Worm (Caenorhabditis elegans) whole organism, L3 larva: ENCODE measurements around the gene K04C1.5.

Experiments used
- R02D3.7 ChIP-seq: fragments of 150-350 bp; optimal IDR thresholded peaks from 2 replicates; lab custom pipeline; 2014; ENCODE audit warnings: missing biosample characterization, missing genetic modification characterization
- ZK546.5 ChIP-seq: sonication (generic microtip); optimal IDR thresholded peaks from 2 replicates; lab custom pipeline; 2017; ENCODE audit warnings: missing biosample characterization, missing genetic modification characterization
- aly-2 ChIP-seq: fragments of 150-350 bp; optimal IDR thresholded peaks from 2 replicates; lab custom pipeline; 2014; ENCODE audit warnings: missing biosample characterization, missing genetic modification characterization
- ceh-28 ChIP-seq: fragments of 150-350 bp; optimal IDR thresholded peaks from 2 replicates; lab custom pipeline; 2014; ENCODE audit warnings: missing biosample characterization, missing genetic modification reagents, missing genetic modification characterization
- ceh-82 ChIP-seq: fragments of 150-350 bp; optimal IDR thresholded peaks from 2 replicates; lab custom pipeline; 2014; ENCODE audit warnings: missing biosample characterization, missing genetic modification characterization
- daf-12 ChIP-seq: fragments of 150-350 bp; optimal IDR thresholded peaks from 2 replicates; lab custom pipeline; 2014; ENCODE audit warnings: missing biosample characterization, missing genetic modification reagents, missing genetic modification characterization
- egl-27 ChIP-seq: sonication (generic microtip); optimal IDR thresholded peaks from 4 replicates; lab custom pipeline; 2017; ENCODE audit warnings: missing biosample characterization, missing genetic modification reagents, missing genetic modification characterization
- elt-2 ChIP-seq: sonication (generic microtip); optimal IDR thresholded peaks from 2 replicates; lab custom pipeline; 2016; ENCODE audit warnings: missing genetic modification reagents, mild to moderate bottlenecking, missing genetic modification characterization, missing compliant biosample characterization
- elt-3 ChIP-seq, 3 experiments: fragments of 150-350 bp in 1 of 3; sonication (generic microtip) in 2 of 3; optimal IDR thresholded peaks; 2 replicates in 2 of 3; 4 replicates in 1 of 3; lab custom pipeline; 2014 to 2017; ENCODE audit warnings: missing biosample characterization in 3 of 3, missing genetic modification characterization in 3 of 3
- fkh-10 ChIP-seq: sonication (generic microtip); optimal IDR thresholded peaks from 2 replicates; lab custom pipeline; 2017; ENCODE audit warnings: missing biosample characterization, missing genetic modification reagents, missing genetic modification characterization
- fos-1 ChIP-seq: fragments of 150-350 bp; optimal IDR thresholded peaks from 2 replicates; lab custom pipeline; 2014; ENCODE audit warnings: missing biosample characterization, missing genetic modification characterization
- hmg-11 ChIP-seq: sonication (generic microtip); optimal IDR thresholded peaks from 2 replicates; lab custom pipeline; 2016; ENCODE audit warnings: missing genetic modification characterization, missing compliant biosample characterization
- jun-1 ChIP-seq: fragments of 150-350 bp; optimal IDR thresholded peaks from 2 replicates; lab custom pipeline; 2014; ENCODE audit warnings: missing biosample characterization, missing genetic modification reagents, missing genetic modification characterization
- lin-39 ChIP-seq: fragments of 150-350 bp; optimal IDR thresholded peaks from 2 replicates; lab custom pipeline; 2018; ENCODE audit warnings: missing biosample characterization, missing genetic modification reagents, missing genetic modification characterization
- lsy-12 ChIP-seq: sonication (generic microtip); optimal IDR thresholded peaks from 2 replicates; lab custom pipeline; 2016; ENCODE audit warnings: mild to moderate bottlenecking, missing genetic modification characterization, missing compliant biosample characterization
- mdl-1 ChIP-seq: fragments of 150-350 bp; optimal IDR thresholded peaks from 2 replicates; lab custom pipeline; 2014; ENCODE audit warnings: missing biosample characterization, missing genetic modification characterization
- nfya-1 ChIP-seq: sonication (generic microtip); optimal IDR thresholded peaks from 2 replicates; lab custom pipeline; 2017; ENCODE audit warnings: missing genetic modification characterization, mild to moderate bottlenecking, missing compliant biosample characterization, antibody characterized with exemption, moderate library complexity; ENCODE audit not compliant: insufficient read depth
- nhr-23 ChIP-seq: fragments of 150-350 bp; optimal IDR thresholded peaks from 2 replicates; lab custom pipeline; 2014; ENCODE audit warnings: missing biosample characterization, missing genetic modification reagents, missing genetic modification characterization
- nhr-237 ChIP-seq: fragments of 150-350 bp; optimal IDR thresholded peaks from 2 replicates; lab custom pipeline; 2014; ENCODE audit warnings: missing biosample characterization, missing genetic modification characterization
- nhr-25 ChIP-seq: sonication (generic microtip); optimal IDR thresholded peaks from 2 replicates; lab custom pipeline; 2017; ENCODE audit warnings: missing biosample characterization, missing genetic modification characterization
- nhr-43 ChIP-seq: sonication (generic microtip); optimal IDR thresholded peaks from 2 replicates; lab custom pipeline; 2016; ENCODE audit warnings: mild to moderate bottlenecking, missing genetic modification characterization, missing compliant biosample characterization; ENCODE audit not compliant: poor library complexity, severe bottlenecking
- nhr-76 ChIP-seq: fragments of 150-350 bp; sonication (generic microtip); optimal IDR thresholded peaks from 5 replicates; lab custom pipeline; 2014; ENCODE audit warnings: missing biosample characterization, missing genetic modification characterization
- nhr-77 ChIP-seq: fragments of 150-350 bp; optimal IDR thresholded peaks from 2 replicates; lab custom pipeline; 2014; ENCODE audit warnings: missing biosample characterization, missing genetic modification characterization
- pha-4 ChIP-seq: fragments of 150-350 bp; optimal IDR thresholded peaks from 2 replicates; lab custom pipeline; 2014; ENCODE audit warnings: missing biosample characterization, missing genetic modification reagents, missing genetic modification characterization
- pqm-1 ChIP-seq: fragments of 150-350 bp; optimal IDR thresholded peaks from 2 replicates; lab custom pipeline; 2017; ENCODE audit warnings: missing biosample characterization, missing genetic modification characterization, inconsistent platforms
- sea-2 ChIP-seq: fragments of 150-350 bp; sonication (generic microtip); optimal IDR thresholded peaks from 4 replicates; lab custom pipeline; 2014; ENCODE audit warnings: missing biosample characterization, missing genetic modification reagents, missing genetic modification characterization
- tbx-2 ChIP-seq: sonication (generic microtip); optimal IDR thresholded peaks from 2 replicates; lab custom pipeline; 2016; ENCODE audit warnings: mild to moderate bottlenecking, missing genetic modification characterization, missing compliant biosample characterization
- unc-39 ChIP-seq: sonication (generic microtip); optimal IDR thresholded peaks from 4 replicates; lab custom pipeline; 2017; ENCODE audit warnings: missing biosample characterization, missing genetic modification characterization
- unc-62 ChIP-seq: fragments of 150-350 bp; sonication (generic microtip); optimal IDR thresholded peaks from 4 replicates; lab custom pipeline; 2014; ENCODE audit warnings: missing biosample characterization, missing genetic modification reagents, missing genetic modification characterization
- zag-1 ChIP-seq: fragments of 150-350 bp; optimal IDR thresholded peaks from 2 replicates; lab custom pipeline; 2014; ENCODE audit warnings: missing biosample characterization, missing genetic modification characterization
- ztf-11 ChIP-seq: fragments of 150-350 bp; optimal IDR thresholded peaks from 2 replicates; lab custom pipeline; 2014; ENCODE audit warnings: missing biosample characterization, missing genetic modification characterization

K04C1.5 gene

DNA sequence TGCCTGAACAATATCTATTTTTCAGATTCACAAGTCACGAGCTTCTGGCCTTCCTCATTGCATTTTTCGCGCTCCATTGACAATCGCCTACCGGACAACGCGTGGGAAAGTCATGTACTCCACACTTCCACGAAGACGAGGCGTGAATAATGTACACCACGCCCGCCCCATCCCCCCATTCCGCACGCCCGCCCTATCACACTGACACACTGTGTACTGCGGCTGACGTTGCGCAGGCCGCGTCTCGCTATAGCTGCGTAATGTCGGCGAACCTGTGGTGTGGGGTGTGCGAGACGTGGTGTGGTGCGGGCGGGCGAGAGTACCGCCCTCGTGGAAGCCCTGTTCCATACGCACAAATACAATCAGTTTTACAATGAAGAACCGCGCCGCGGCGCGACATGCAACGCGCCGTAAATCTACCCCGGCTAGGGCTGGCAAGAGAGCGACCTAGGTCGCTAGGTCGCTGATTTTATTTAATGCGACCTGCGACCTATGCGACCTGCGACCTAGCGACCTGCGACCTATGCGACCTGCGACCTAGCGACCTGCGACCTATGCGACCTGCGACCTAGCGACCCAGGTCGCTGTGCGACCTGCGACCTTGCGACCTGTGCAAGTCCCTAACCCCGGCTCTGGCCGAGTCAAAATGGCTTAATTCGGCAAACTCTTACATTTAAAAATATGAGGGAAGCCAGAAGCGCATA, 11.6 kb upstream of the K04C1.5 start:
- TF ChIP-seq elt-2 (tag; lab: Kevin White, UChicago) (no peak), unc-62 (GFP tag; lab: Kevin White, UChicago) (no peak), lin-39 (tag; lab: Kevin White, UChicago) (no peak), nhr-43 (tag; lab: Kevin White, UChicago) (no peak), elt-3 (tag; optimal IDR thresholded peaks at IDR 0.05; lab: Kevin White, UChicago) (no peak), ztf-11 (tag; lab: Kevin White, UChicago) (no peak), nhr-76 (tag; lab: Kevin White, UChicago) (no peak), zag-1 (tag; lab: Kevin White, UChicago) (no peak)

DNA sequence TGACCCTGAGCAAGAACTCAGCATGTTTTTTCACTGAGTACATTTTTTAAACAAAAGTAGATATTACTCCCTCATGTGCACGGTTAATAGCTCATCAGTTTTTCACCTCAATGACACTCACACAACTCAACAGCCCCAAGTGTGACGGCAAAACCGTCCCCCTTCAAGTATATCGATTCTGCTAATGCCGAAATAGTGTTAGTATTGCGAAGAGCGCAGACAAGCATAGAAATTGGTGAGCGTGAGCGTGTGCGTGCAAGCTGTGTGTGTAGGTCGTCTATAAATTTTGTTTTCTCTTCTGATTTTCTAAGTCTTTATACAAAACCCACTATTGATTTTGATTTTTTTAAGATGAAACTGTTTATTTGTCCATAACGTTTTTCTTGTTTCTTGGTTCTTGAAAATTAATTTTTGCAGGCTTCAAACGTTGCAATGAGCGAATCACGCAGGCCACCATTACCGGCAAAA, 9.5 kb upstream of the K04C1.5 start, which contains the start of gene K04C1.2:
Gene K04C1.2 (plus strand): TSS at position 418 of the 468 bp plus-strand sequence.
- peak; percentile 44 for TF ChIP-seq pqm-1
- TF ChIP-seq nfya-1 (tag; lab: Kevin White, UChicago): peak; percentile 50
- peak; percentile 58 for TF ChIP-seq elt-2 (tag; lab: Kevin White, UChicago)
- TF ChIP-seq nhr-25 (tag; lab: Kevin White, UChicago): peak; percentile 9
- TF ChIP-seq pha-4 (tag; lab: Kevin White, UChicago): peak; percentile 75
- TF ChIP-seq jun-1 (tag; lab: Kevin White, UChicago): peak; percentile 4
- TF ChIP-seq ceh-28 (tag; lab: Kevin White, UChicago): peak; percentile 61
- no peak for TF ChIP-seq egl-27 (tag; lab: Kevin White, UChicago)
- peak; percentile 73 for TF ChIP-seq hmg-11 (tag; lab: Kevin White, UChicago)
- no peak for TF ChIP-seq fkh-10 (GFP tag; lab: Kevin White, UChicago)
- no peak for TF ChIP-seq nhr-23 (tag; lab: Kevin White, UChicago)
- TF ChIP-seq lin-39 (tag; lab: Kevin White, UChicago): peak; percentile 42

DNA sequence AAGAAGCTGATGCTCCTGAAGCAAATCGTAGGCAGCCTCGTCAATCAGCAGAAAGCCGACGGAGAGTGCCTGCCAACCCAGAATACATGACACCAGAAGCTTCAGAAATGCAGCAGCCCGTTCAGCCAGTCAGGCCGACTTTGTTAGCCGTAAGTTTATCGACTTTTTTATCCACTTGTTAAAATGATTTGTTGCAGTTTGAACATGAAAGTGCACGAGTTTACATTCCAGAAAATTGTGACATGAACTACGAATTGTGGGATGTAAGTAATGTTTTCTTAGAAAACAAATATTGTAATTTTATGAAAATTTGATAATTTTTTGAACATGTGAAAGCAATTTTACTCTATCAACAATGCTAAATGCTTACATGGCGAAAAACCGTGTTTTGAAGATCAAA, 7.6 kb upstream of the K04C1.5 start:
- TF ChIP-seq lin-39 (tag; lab: Kevin White, UChicago) (no peak), lsy-12 (no peak), hmg-11 (tag; lab: Kevin White, UChicago) (no peak), daf-12 (tag; lab: Kevin White, UChicago) (no peak), ceh-28 (tag; lab: Kevin White, UChicago) (no peak), fos-1 (tag; lab: Kevin White, UChicago) (no peak), nhr-237 (tag; lab: Kevin White, UChicago) (no peak), tbx-2 (tag; lab: Kevin White, UChicago) (no peak), ceh-82 (no peak), nhr-25 (tag; lab: Kevin White, UChicago) (no peak), fkh-10 (GFP tag; lab: Kevin White, UChicago) (no peak), sea-2 (no peak), pqm-1 (no peak), nhr-77 (tag; lab: Kevin White, UChicago) (no peak), zag-1 (tag; lab: Kevin White, UChicago) (no peak), jun-1 (tag; lab: Kevin White, UChicago) (no peak), unc-39 (tag; lab: Kevin White, UChicago) (no peak), ZK546.5 (tag; lab: Kevin White, UChicago) (no peak), aly-2 (tag; lab: Kevin White, UChicago) (no peak), unc-62 (GFP tag; lab: Kevin White, UChicago) (no peak)

DNA sequence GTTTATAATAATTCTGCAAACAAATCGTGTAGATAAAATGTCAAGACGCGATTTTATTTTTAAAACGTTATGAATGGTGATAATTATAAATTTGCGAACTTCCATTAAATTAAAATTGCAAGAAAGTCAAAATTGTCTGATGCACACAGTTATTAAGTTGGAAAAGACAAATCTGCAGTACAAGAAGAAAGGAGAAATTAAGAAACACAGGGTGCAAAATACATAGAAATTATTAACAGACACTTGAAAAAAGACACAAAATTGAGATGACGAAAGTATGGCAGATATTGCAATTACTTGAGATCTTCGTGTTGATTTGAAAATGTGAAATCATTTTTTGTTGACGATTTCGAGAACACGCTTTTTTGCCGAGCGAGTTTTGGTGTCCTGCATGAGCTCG, 6.3 kb upstream of the K04C1.5 start:
- TF ChIP-seq R02D3.7 (no peak), mdl-1 (tag; lab: Kevin White, UChicago) (no peak), pqm-1 (no peak)

DNA sequence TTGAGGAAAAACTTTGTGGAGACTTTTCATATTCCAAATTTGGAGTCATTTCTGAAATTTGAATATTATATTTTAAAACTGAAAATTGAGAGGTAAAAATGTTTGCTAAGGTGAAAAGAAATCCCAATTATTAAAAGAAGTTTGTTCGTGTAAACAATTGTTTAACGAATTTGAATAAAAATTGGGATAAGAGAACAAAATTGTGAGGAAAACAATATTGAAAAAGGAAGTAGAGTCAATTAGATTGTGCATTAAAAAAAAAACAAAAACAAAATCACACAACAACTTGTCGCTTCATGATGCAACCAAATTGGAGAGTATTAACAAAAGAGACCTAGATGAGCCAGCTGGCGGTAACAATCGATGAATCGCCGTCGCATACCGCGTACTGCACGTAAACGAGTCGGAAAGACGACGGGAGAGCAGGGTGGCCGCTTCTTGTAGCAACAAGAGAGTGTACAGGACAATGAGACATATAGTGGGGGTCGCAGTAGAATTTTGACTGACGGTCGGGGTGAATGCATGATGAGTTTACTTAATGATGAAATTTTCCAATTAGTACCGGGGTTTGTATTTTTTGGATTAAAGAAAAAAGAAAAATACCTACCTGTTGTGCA, 4.4 kb upstream of the K04C1.5 start, which contains the start of gene K04C1.3:
Gene K04C1.3 (minus strand): TSS at position 51 of the 617 bp plus-strand sequence.
- TF ChIP-seq tbx-2 (tag; lab: Kevin White, UChicago) (no peak), elt-2 (tag; lab: Kevin White, UChicago) (peak; percentile 3)
